Worm (Caenorhabditis elegans) whole organism, late embryonic: ENCODE results near the gene srh-244.

Source experiments
- C08G9.2 ChIP-seq: sonication (generic microtip); optimal IDR thresholded peaks from 2 replicates; lab custom pipeline; 2016; ENCODE audit warnings: mild to moderate bottlenecking, missing genetic modification characterization, moderate library complexity, missing compliant biosample characterization
- C38D4.7 ChIP-seq: fragments of 200-800 bp; sonication (Bioruptor generic); optimal IDR thresholded peaks from 2 replicates; lab custom pipeline; 2018; ENCODE audit warnings: mild to moderate bottlenecking, missing genetic modification characterization, moderate library complexity, missing compliant biosample characterization
- F13H6.1 ChIP-seq: sonication (generic microtip); optimal IDR thresholded peaks from 2 replicates; lab custom pipeline; 2016; ENCODE audit warnings: missing genetic modification characterization, missing compliant biosample characterization
- K02D7.2 ChIP-seq: sonication (generic microtip); optimal IDR thresholded peaks from 2 replicates; lab custom pipeline; 2017; ENCODE audit warnings: mild to moderate bottlenecking, missing genetic modification characterization, missing compliant biosample characterization
- Y22D7AL.16 ChIP-seq: sonication (generic microtip); optimal IDR thresholded peaks from 2 replicates; lab custom pipeline; 2016; ENCODE audit warnings: missing genetic modification characterization, missing compliant biosample characterization
- ceh-14 ChIP-seq: sonication (generic microtip); optimal IDR thresholded peaks from 2 replicates; lab custom pipeline; 2016; ENCODE audit warnings: missing genotype, missing genetic modification characterization, missing compliant biosample characterization
- ceh-18 ChIP-seq: sonication (generic microtip); optimal IDR thresholded peaks from 2 replicates; lab custom pipeline; 2016; ENCODE audit warnings: missing genetic modification characterization, missing compliant biosample characterization
- ceh-2 ChIP-seq: sonication (generic microtip); optimal IDR thresholded peaks from 2 replicates; lab custom pipeline; 2016; ENCODE audit warnings: missing genotype, missing genetic modification characterization, missing compliant biosample characterization
- ceh-22 ChIP-seq: sonication (generic microtip); optimal IDR thresholded peaks from 2 replicates; lab custom pipeline; 2017; ENCODE audit warnings: missing biosample characterization, missing genetic modification characterization
- ceh-30 ChIP-seq: fragments of 150-350 bp; optimal IDR thresholded peaks from 2 replicates; lab custom pipeline; 2014; ENCODE audit warnings: missing biosample characterization, missing genetic modification characterization
- ceh-48 ChIP-seq: sonication (generic microtip); optimal IDR thresholded peaks from 2 replicates; lab custom pipeline; 2016; ENCODE audit warnings: missing genetic modification characterization, inconsistent platforms, missing compliant biosample characterization
- dmd-4 ChIP-seq: sonication (generic microtip); optimal IDR thresholded peaks from 2 replicates; lab custom pipeline; 2016; ENCODE audit warnings: borderline replicate concordance, missing genetic modification characterization, missing compliant biosample characterization
- elt-2 ChIP-seq: sonication (generic microtip); optimal IDR thresholded peaks from 2 replicates; lab custom pipeline; 2016; ENCODE audit warnings: missing genetic modification reagents, missing genetic modification characterization, missing compliant biosample characterization
- elt-4 ChIP-seq: sonication (generic microtip); optimal IDR thresholded peaks from 2 replicates; lab custom pipeline; 2016; ENCODE audit warnings: missing genetic modification characterization, missing compliant biosample characterization
- eyg-1 ChIP-seq: sonication (generic microtip); optimal IDR thresholded peaks from 2 replicates; lab custom pipeline; 2016; ENCODE audit warnings: missing genotype, missing genetic modification characterization, missing compliant biosample characterization
- fkh-6 ChIP-seq: sonication (generic microtip); optimal IDR thresholded peaks from 2 replicates; lab custom pipeline; 2016; ENCODE audit warnings: missing genetic modification characterization, missing compliant biosample characterization
- gmeb-2 ChIP-seq: sonication (generic microtip); optimal IDR thresholded peaks from 2 replicates; lab custom pipeline; 2016; ENCODE audit warnings: missing genetic modification characterization, inconsistent platforms, missing compliant biosample characterization
- hlh-13 ChIP-seq: fragments of 200-800 bp; sonication (Bioruptor generic); optimal IDR thresholded peaks from 2 replicates; lab custom pipeline; 2018; ENCODE audit warnings: mild to moderate bottlenecking, missing genetic modification characterization, missing compliant biosample characterization
- hlh-15 ChIP-seq: sonication (generic microtip); optimal IDR thresholded peaks from 2 replicates; lab custom pipeline; 2016; ENCODE audit warnings: missing genetic modification characterization, missing compliant biosample characterization
- hlh-30 ChIP-seq: sonication (generic microtip); optimal IDR thresholded peaks from 2 replicates; lab custom pipeline; 2017; ENCODE audit warnings: antibody characterized with exemption, missing genetic modification characterization, missing compliant biosample characterization; ENCODE audit not compliant: insufficient read depth
- hlh-6 ChIP-seq: sonication (generic microtip); optimal IDR thresholded peaks from 2 replicates; lab custom pipeline; 2016; ENCODE audit warnings: missing genotype, missing genetic modification characterization, missing compliant biosample characterization
- lim-6 ChIP-seq: sonication (generic microtip); optimal IDR thresholded peaks from 2 replicates; lab custom pipeline; 2016; ENCODE audit warnings: missing genetic modification characterization, missing compliant biosample characterization
- lin-11 ChIP-seq: fragments of 200-800 bp; sonication (Bioruptor generic); optimal IDR thresholded peaks from 2 replicates; lab custom pipeline; 2018; ENCODE audit warnings: mild to moderate bottlenecking, missing genetic modification characterization, missing compliant biosample characterization
- madf-2 ChIP-seq: sonication (generic microtip); optimal IDR thresholded peaks from 2 replicates; lab custom pipeline; 2017; ENCODE audit warnings: missing genetic modification characterization, missing compliant biosample characterization
- mec-3 ChIP-seq: sonication (generic microtip); optimal IDR thresholded peaks from 2 replicates; lab custom pipeline; 2016; ENCODE audit warnings: borderline replicate concordance, missing genetic modification characterization, missing compliant biosample characterization
- nfya-1 ChIP-seq: sonication (generic microtip); optimal IDR thresholded peaks from 2 replicates; lab custom pipeline; 2017; ENCODE audit warnings: missing genetic modification characterization, mild to moderate bottlenecking, missing compliant biosample characterization, antibody characterized with exemption, moderate library complexity
- nhr-232 ChIP-seq: sonication (generic microtip); optimal IDR thresholded peaks from 2 replicates; lab custom pipeline; 2016; ENCODE audit warnings: missing genetic modification characterization, missing compliant biosample characterization
- npax-4 ChIP-seq: sonication (generic microtip); optimal IDR thresholded peaks from 2 replicates; lab custom pipeline; 2016; ENCODE audit warnings: missing genetic modification characterization, missing compliant biosample characterization
- odd-2 ChIP-seq: sonication (generic microtip); optimal IDR thresholded peaks from 2 replicates; lab custom pipeline; 2017; ENCODE audit warnings: antibody characterized with exemption, mild to moderate bottlenecking, missing genetic modification characterization, missing compliant biosample characterization
- pat-9 ChIP-seq: fragments of 200-800 bp; sonication (Bioruptor generic); optimal IDR thresholded peaks from 2 replicates; lab custom pipeline; 2018; ENCODE audit warnings: mild to moderate bottlenecking, missing genetic modification characterization, moderate library complexity, missing compliant biosample characterization
- pha-4 ChIP-seq: fragments of 150-350 bp; optimal IDR thresholded peaks from 2 replicates; lab custom pipeline; 2018; ENCODE audit warnings: missing biosample characterization, missing genetic modification reagents, missing genetic modification characterization
- pqm-1 ChIP-seq: sonication (generic microtip); optimal IDR thresholded peaks from 2 replicates; lab custom pipeline; 2016; ENCODE audit warnings: missing genetic modification characterization, missing compliant biosample characterization
- pros-1 ChIP-seq: fragments of 150-350 bp; optimal IDR thresholded peaks from 2 replicates; lab custom pipeline; 2014; ENCODE audit warnings: missing biosample characterization, missing genetic modification reagents, missing genetic modification characterization
- sdc-2 ChIP-seq: sonication (generic microtip); optimal IDR thresholded peaks from 2 replicates; lab custom pipeline; 2016; ENCODE audit warnings: missing genotype, missing genetic modification characterization, missing compliant biosample characterization
- sox-4 ChIP-seq: sonication (generic microtip); optimal IDR thresholded peaks from 2 replicates; lab custom pipeline; 2017; ENCODE audit warnings: mild to moderate bottlenecking, missing genetic modification characterization, inconsistent platforms, missing compliant biosample characterization
- tbx-2 ChIP-seq: sonication (generic microtip); optimal IDR thresholded peaks from 2 replicates; lab custom pipeline; 2016; ENCODE audit warnings: missing genetic modification characterization, missing compliant biosample characterization
- ttx-3 ChIP-seq: sonication (generic microtip); optimal IDR thresholded peaks from 2 replicates; lab custom pipeline; 2016; ENCODE audit warnings: missing genetic modification reagents, missing genetic modification characterization, missing compliant biosample characterization
- unc-55 ChIP-seq: sonication (generic microtip); optimal IDR thresholded peaks from 2 replicates; lab custom pipeline; 2017; ENCODE audit warnings: missing biosample characterization, missing genetic modification reagents, missing genetic modification characterization
- unc-86 ChIP-seq: sonication (generic microtip); optimal IDR thresholded peaks from 2 replicates; lab custom pipeline; 2016; ENCODE audit warnings: missing genetic modification characterization, missing compliant biosample characterization

srh-244 gene

ce11 chrV:7381008-7381407, 37.4 kb downstream of the srh-244 start, which contains the start of gene C03G6.17:
Gene C03G6.17 (minus strand): TSS chrV:7381108.
- TF ChIP-seq elt-4 (tag; lab: Kevin White, UChicago) (no peak), fkh-6 (tag; lab: Kevin White, UChicago) (no peak), odd-2 (tag; lab: Kevin White, UChicago) (no peak), madf-2 (tag; lab: Kevin White, UChicago) (no peak), C38D4.7 (no peak), unc-55 (GFP tag; lab: Kevin White, UChicago) (no peak), ceh-30 (tag; lab: Kevin White, UChicago) (no peak), tbx-2 (tag; lab: Kevin White, UChicago) (no peak), ceh-14 (tag; lab: Kevin White, UChicago) (no peak), ceh-2 (tag; lab: Kevin White, UChicago) (no peak), ceh-18 (no peak), ceh-22 (tag; lab: Kevin White, UChicago) (no peak), ceh-48 (no peak), eyg-1 (tag; lab: Kevin White, UChicago) (no peak)

- no peak for TF ChIP-seq nfya-1 (tag; lab: Kevin White, UChicago)
- no peak for TF ChIP-seq lim-6 (tag; lab: Kevin White, UChicago)
- TF ChIP-seq unc-86, result no peak
- TF ChIP-seq dmd-4 (tag; lab: Kevin White, UChicago), result no peak
- no peak for TF ChIP-seq Y22D7AL.16
- TF ChIP-seq pat-9 (tag; lab: Kevin White, UChicago), result no peak
- TF ChIP-seq gmeb-2, result no peak
- no peak for TF ChIP-seq hlh-30 (tag; lab: Kevin White, UChicago)
- TF ChIP-seq pha-4, result no peak
- no peak for TF ChIP-seq pqm-1 (tag; lab: Kevin White, UChicago)
- no peak for TF ChIP-seq ceh-48
- TF ChIP-seq sox-4, result no peak
- TF ChIP-seq odd-2 (tag; lab: Kevin White, UChicago), result no peak
- no peak for TF ChIP-seq ceh-2 (tag; lab: Kevin White, UChicago)
- TF ChIP-seq, all 69 proteins: peak for 0
Measured at ce11 chrV:7386052-7386573, 42.5 kb downstream of the srh-244 start, which contains the start of gene srp-6. Gene srp-6 (minus strand): TSS chrV:7386102.

- no peak for TF ChIP-seq sox-4
- no peak for TF ChIP-seq nfya-1 (tag; lab: Kevin White, UChicago)
- TF ChIP-seq mec-3, result no peak
- no peak for TF ChIP-seq lin-11
- TF ChIP-seq sdc-2, result no peak
- no peak for TF ChIP-seq pros-1 (tag; lab: Kevin White, UChicago)
- TF ChIP-seq Y22D7AL.16, result no peak
Measured at ce11 chrV:7387755-7388154, 44.1 kb downstream of the srh-244 start, which contains the start of gene C02H6.3. Gene C02H6.3 (minus strand): TSS chrV:7387855.

ce11 chrV:7389771-7390170, 46.1 kb downstream of the srh-244 start, which contains the start of gene C02H6.1:
Gene C02H6.1 (minus strand): TSS chrV:7389871.
- TF ChIP-seq nfya-1 (tag; lab: Kevin White, UChicago) (no peak), ceh-14 (tag; lab: Kevin White, UChicago) (no peak), K02D7.2 (no peak), hlh-6 (tag; lab: Kevin White, UChicago) (no peak), hlh-13 (no peak), gmeb-2 (no peak), madf-2 (tag; lab: Kevin White, UChicago) (no peak), sox-4 (no peak), elt-2 (no peak), ttx-3 (no peak), C08G9.2 (tag; lab: Kevin White, UChicago) (no peak), odd-2 (tag; lab: Kevin White, UChicago) (no peak), npax-4 (tag; lab: Kevin White, UChicago) (no peak), C38D4.7 (no peak), F13H6.1 (tag; lab: Kevin White, UChicago) (no peak), hlh-15 (tag; lab: Kevin White, UChicago) (no peak), dmd-4 (tag; lab: Kevin White, UChicago) (no peak), nhr-232 (tag; lab: Kevin White, UChicago) (no peak)
